Worm (Caenorhabditis elegans) whole organism, L4/young adult: ENCODE measurements around the gene T06C12.9.

ENCODE experiments used
- W03F9.2 ChIP-seq: fragments of 150-350 bp; optimal IDR thresholded peaks from 2 replicates; lab custom pipeline; 2014; ENCODE audit warnings: missing biosample characterization, missing genetic modification characterization
- dao-5 ChIP-seq: sonication (generic microtip); optimal IDR thresholded peaks from 2 replicates; lab custom pipeline; 2016; ENCODE audit warnings: missing genotype, missing genetic modification characterization, moderate library complexity, missing compliant biosample characterization
- him-1 ChIP-seq: sonication (generic microtip); optimal IDR thresholded peaks from 2 replicates; lab custom pipeline; 2016; ENCODE audit warnings: missing genotype, missing genetic modification reagents, missing genetic modification characterization, missing compliant biosample characterization

T06C12.9 gene

DNA sequence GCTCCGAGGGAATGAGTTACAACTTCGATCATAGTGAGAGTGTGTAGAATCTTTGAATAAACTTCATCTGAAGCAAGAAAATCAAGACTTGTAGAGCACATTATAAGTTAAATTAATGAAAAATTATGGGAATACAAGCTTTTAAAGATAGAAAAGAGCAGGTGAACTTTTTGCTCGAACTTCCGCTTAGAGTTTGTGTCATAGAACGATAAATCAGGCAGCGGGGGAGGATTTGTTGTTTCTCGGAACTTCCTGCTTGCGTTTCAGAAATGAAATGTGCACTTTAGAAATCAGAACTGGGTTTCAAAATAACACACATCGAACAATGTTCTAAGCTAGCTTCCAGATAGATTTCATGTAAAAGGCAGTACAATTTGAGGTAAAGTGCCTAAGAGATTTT is 44.8 kb downstream of the T06C12.9 start, which contains the start of gene srh-149:
TSS of gene srh-149 (minus strand) at position 101 of the 400 bp plus-strand sequence.
- no peak for TF ChIP-seq dao-5 (tag; lab: Kevin White, UChicago)
- TF ChIP-seq W03F9.2: no peak
- no peak for TF ChIP-seq him-1
